Worm (Caenorhabditis elegans) whole organism, young adult: Measurements from ENCODE around the gene F17C11.26.

Source experiments
- B0336.3 ChIP-seq: fragments of 200-800 bp; sonication (Bioruptor generic); IDR thresholded peaks from 2 replicates; pipeline ENCODE4 v1.3.6; 2022; ENCODE audit warnings: missing genetic modification characterization, missing compliant biosample characterization
- attf-5 ChIP-seq: fragments of 200-800 bp; sonication (Bioruptor generic); optimal IDR thresholded peaks from 2 replicates; lab custom pipeline; 2018; ENCODE audit warnings: mild to moderate bottlenecking, missing genetic modification characterization, missing compliant biosample characterization
- sea-2 ChIP-seq: fragments of 200-800 bp; sonication (Bioruptor generic); IDR thresholded peaks from 2 replicates; pipeline ENCODE4 v1.3.6; 2022; ENCODE audit warnings: missing genetic modification characterization, missing compliant biosample characterization
- unc-62 ChIP-seq: fragments of 150-350 bp; optimal IDR thresholded peaks from 2 replicates; lab custom pipeline; 2014; ENCODE audit warnings: missing biosample characterization, missing genetic modification reagents, missing genetic modification characterization
- zfh-2 ChIP-seq: fragments of 200-800 bp; sonication (Bioruptor generic); conservative IDR thresholded peaks from 2 replicates; pipeline ENCODE4 v1.3.6; 2022; ENCODE audit warnings: missing genetic modification reagents, missing genetic modification characterization, missing compliant biosample characterization
- ztf-3 ChIP-seq: fragments of 200-800 bp; sonication (Bioruptor generic); optimal IDR thresholded peaks from 2 replicates; lab custom pipeline; 2018; ENCODE audit warnings: mild to moderate bottlenecking, missing genetic modification characterization, missing compliant biosample characterization

DNA sequence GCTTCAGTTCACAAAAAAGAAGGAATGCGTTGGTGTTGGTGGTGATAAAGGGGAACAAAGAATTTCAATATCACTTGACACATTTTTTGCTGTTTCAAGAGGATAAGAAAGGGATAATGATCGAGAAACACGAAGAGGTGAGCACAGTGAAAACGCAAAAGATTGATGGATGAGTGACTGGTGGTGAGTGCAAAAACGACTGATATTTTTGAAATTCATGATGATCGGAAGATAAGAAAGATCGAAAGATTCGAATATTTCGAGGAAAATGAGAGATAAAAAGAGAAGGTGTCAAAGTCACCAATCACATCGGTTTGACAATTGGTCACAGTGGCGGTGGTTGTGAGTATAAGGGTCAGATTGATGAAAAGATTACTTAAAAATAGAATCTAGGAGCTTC is 25.3 kb upstream of the F17C11.26 start:
- TF ChIP-seq unc-62 (GFP tag; lab: Kevin White, UChicago) = no peak
- TF ChIP-seq sea-2 (GFP tag; lab: Robert Waterston, UW) = no peak
- TF ChIP-seq B0336.3 = no peak
- TF ChIP-seq attf-5 = no peak
- TF ChIP-seq ztf-3 (GFP tag; lab: Kevin White, UChicago) = no peak
- TF ChIP-seq zfh-2 (GFP tag; lab: Robert Waterston, UW) = no peak
